Worm (Caenorhabditis elegans): Measurements from ENCODE around the gene fbxa-89.

- TF ChIP-seq fkh-8 (tag; optimal IDR thresholded peaks at IDR 0.05) (no peak), elt-3 (tag; optimal IDR thresholded peaks at IDR 0.05) (no peak), unc-130 (tag; optimal IDR thresholded peaks at IDR 0.05) (no peak), ama-1 (optimal IDR thresholded peaks at IDR 0.05) (no peak)
Measured at ce11 chrIII:12231539-12231938, 4.4 kb upstream of the fbxa-89 start.

All from whole organism, L1 larva.